Worm (Caenorhabditis elegans): ENCODE data around the gene K10G4.3.

DNA sequence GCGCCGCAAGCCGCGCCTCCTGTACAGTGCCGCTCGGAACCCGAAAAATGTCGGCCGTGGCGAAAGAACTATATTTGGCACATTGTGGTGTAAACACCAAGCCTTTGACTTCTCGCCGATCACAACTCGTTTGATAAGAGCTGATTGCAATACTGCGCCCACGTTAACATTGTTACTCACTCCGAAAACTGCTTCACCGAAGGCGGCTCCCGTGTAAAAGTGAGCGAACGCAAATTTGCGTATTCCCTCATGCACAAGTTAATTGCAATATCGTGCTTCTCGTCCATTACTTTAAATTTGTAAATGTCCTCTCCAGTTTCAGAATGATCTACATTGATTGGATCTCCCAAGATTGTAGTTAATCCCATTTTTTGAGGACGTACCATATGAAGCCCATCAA, 19.4 kb upstream of the K10G4.3 start:
- TF ChIP-seq elt-3 (tag; optimal IDR thresholded peaks at IDR 0.05) (no peak), nhr-6 (tag; optimal IDR thresholded peaks at IDR 0.05) (no peak), skn-1 (tag; optimal IDR thresholded peaks at IDR 0.05) (no peak), ceh-82 (tag; optimal IDR thresholded peaks at IDR 0.05) (no peak), aly-2 (tag; optimal IDR thresholded peaks at IDR 0.05) (no peak)
